Worm (Caenorhabditis elegans) whole organism, late embryonic: ENCODE data around the gene mrpl-45.

Source experiments
- ceh-24 ChIP-seq: sonication (generic microtip); optimal IDR thresholded peaks from 2 replicates; lab custom pipeline; 2016; ENCODE audit warnings: mild to moderate bottlenecking, missing genetic modification characterization, missing compliant biosample characterization
- ceh-34 ChIP-seq: sonication (generic microtip); optimal IDR thresholded peaks from 2 replicates; lab custom pipeline; 2016; ENCODE audit warnings: mild to moderate bottlenecking, missing genetic modification characterization, missing compliant biosample characterization
- elt-2 ChIP-seq: sonication (generic microtip); optimal IDR thresholded peaks from 2 replicates; lab custom pipeline; 2016; ENCODE audit warnings: missing genetic modification reagents, missing genetic modification characterization, missing compliant biosample characterization
- hlh-30 ChIP-seq: sonication (generic microtip); optimal IDR thresholded peaks from 2 replicates; lab custom pipeline; 2017; ENCODE audit warnings: antibody characterized with exemption, missing genetic modification characterization, missing compliant biosample characterization; ENCODE audit not compliant: insufficient read depth
- nhr-11 ChIP-seq: fragments of 150-350 bp; optimal IDR thresholded peaks from 2 replicates; lab custom pipeline; 2014; ENCODE audit warnings: missing biosample characterization, missing genetic modification characterization
- rnt-1 ChIP-seq: sonication (generic microtip); optimal IDR thresholded peaks from 2 replicates; lab custom pipeline; 2016; ENCODE audit warnings: missing genetic modification characterization, missing compliant biosample characterization
- tbx-2 ChIP-seq: sonication (generic microtip); optimal IDR thresholded peaks from 2 replicates; lab custom pipeline; 2016; ENCODE audit warnings: missing genetic modification characterization, missing compliant biosample characterization

ce11 chrIII:1223319-1224093 lies 21.7 kb upstream of the mrpl-45 start:
- TF ChIP-seq tbx-2 (tag; lab: Kevin White, UChicago) (peak; percentile 3), ceh-24 (tag; lab: Kevin White, UChicago) (no peak), elt-2 (peak; percentile 28), nhr-11 (tag; lab: Kevin White, UChicago) (no peak), rnt-1 (tag; lab: Kevin White, UChicago) (no peak), hlh-30 (tag; lab: Kevin White, UChicago) (no peak), ceh-34 (tag; lab: Kevin White, UChicago) (peak; percentile 99)
